Worm (Caenorhabditis elegans) whole organism, midembryonic: ENCODE results near the gene F53C3.11.

ENCODE experiments used
- T22C8.4 ChIP-seq: fragments of 200-800 bp; sonication (Bioruptor generic); IDR thresholded peaks from 2 replicates; pipeline ENCODE4 v1.3.6; 2022; ENCODE audit warnings: missing genetic modification characterization, missing compliant biosample characterization
- cog-1 ChIP-seq: sonication (generic microtip); optimal IDR thresholded peaks from 2 replicates; lab custom pipeline; 2016; ENCODE audit warnings: missing genetic modification characterization, missing compliant biosample characterization
- flt-1 ChIP-seq: fragments of 200-800 bp; sonication (Bioruptor generic); IDR thresholded peaks from 2 replicates; pipeline ENCODE4 v1.3.6; 2022; ENCODE audit warnings: missing genetic modification characterization, missing compliant biosample characterization
- med-1 ChIP-seq: sonication (generic microtip); optimal IDR thresholded peaks from 2 replicates; lab custom pipeline; 2017; ENCODE audit warnings: missing genetic modification characterization, mild to moderate bottlenecking, missing compliant biosample characterization, antibody characterized with exemption, missing genetic modification reagents; ENCODE audit not compliant: insufficient read depth
- tab-1 ChIP-seq: fragments of 200-800 bp; sonication (Bioruptor generic); IDR thresholded peaks from 2 replicates; pipeline ENCODE4 v1.3.6; 2022; ENCODE audit warnings: missing genetic modification characterization, missing compliant biosample characterization
- ztf-29 ChIP-seq: fragments of 200-800 bp; sonication (Bioruptor generic); IDR thresholded peaks from 2 replicates; pipeline ENCODE4 v1.3.6; 2022; ENCODE audit warnings: missing genetic modification reagents, missing genetic modification characterization, missing compliant biosample characterization

DNA sequence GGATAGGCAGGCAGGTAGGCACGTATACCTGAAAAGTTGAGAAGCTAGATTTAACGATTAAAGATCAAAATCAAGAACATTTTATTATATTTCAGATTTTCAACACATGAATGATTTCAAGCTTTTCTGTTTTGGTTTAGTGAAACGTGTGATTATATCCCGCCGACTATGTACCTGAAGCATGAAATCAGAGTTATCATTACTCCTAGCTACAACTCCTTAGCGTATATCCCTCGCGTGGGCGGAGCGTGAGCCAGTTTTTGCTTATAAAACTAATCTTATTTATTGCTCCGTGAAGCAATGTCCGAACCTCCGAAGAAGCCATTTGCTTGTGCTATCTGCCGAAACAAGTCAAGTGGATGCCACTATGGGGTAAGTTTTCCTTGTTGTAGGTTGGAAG is 26.6 kb downstream of the F53C3.11 start, which contains the start of gene nhr-166:
- no peak for TF ChIP-seq flt-1
- TF ChIP-seq T22C8.4 (GFP tag; lab: Robert Waterston, UW), result no peak
- no peak for TF ChIP-seq med-1 (GFP tag; lab: Kevin White, UChicago)
- TF ChIP-seq tab-1, result no peak
- TF ChIP-seq ztf-29 (GFP tag; lab: Robert Waterston, UW), result no peak
- no peak for TF ChIP-seq cog-1
